Fruit fly (Drosophila melanogaster) whole organism, embryonic: ENCODE measurements around the gene CG15330.
A peak's percentile ranks its signal among the peaks of the same experiment; 100 is the strongest.

Experiments
- BEAF-32 ChIP-seq: fragments of 200-800 bp; sonication (Bioruptor generic); optimal IDR thresholded peaks from 3 replicates; lab custom pipeline; 2017; ENCODE audit warnings: missing biosample characterization, missing genetic modification characterization, mild to moderate bottlenecking, moderate library complexity, missing genetic modification reagents
- CG11723 ChIP-seq: fragments of 200-800 bp; sonication (Bioruptor generic); optimal IDR thresholded peaks from 2 replicates; lab custom pipeline; 2017; ENCODE audit warnings: missing biosample characterization, mild to moderate bottlenecking, missing genetic modification characterization
- CG12942 ChIP-seq: fragments of 200-800 bp; sonication (Bioruptor generic); optimal IDR thresholded peaks from 3 replicates; lab custom pipeline; 2016; ENCODE audit warnings: missing biosample characterization, missing genetic modification characterization
- CG13123 ChIP-seq: fragments of 200-800 bp; sonication (Bioruptor generic); optimal IDR thresholded peaks from 2 replicates; lab custom pipeline; 2016; ENCODE audit warnings: missing biosample characterization, missing genetic modification characterization
- CG15269 ChIP-seq: fragments of 200-800 bp; sonication (Bioruptor generic); optimal IDR thresholded peaks from 2 replicates; lab custom pipeline; 2018; ENCODE audit warnings: missing biosample characterization, mild to moderate bottlenecking, missing genetic modification characterization, moderate library complexity
- CG17359 ChIP-seq: fragments of 200-800 bp; sonication (Bioruptor generic); optimal IDR thresholded peaks from 3 replicates; lab custom pipeline; 2018; ENCODE audit warnings: missing biosample characterization, mild to moderate bottlenecking, missing genetic modification characterization, moderate library complexity
- CG17568 ChIP-seq: fragments of 200-800 bp; sonication (Bioruptor generic); optimal IDR thresholded peaks from 2 replicates; lab custom pipeline; 2018; ENCODE audit warnings: missing biosample characterization, mild to moderate bottlenecking, missing genetic modification characterization, moderate library complexity
- CG17612 ChIP-seq: fragments of 200-800 bp; sonication (Bioruptor generic); IDR thresholded peaks from 2 replicates; pipeline ENCODE4 v1.3.6; 2022; ENCODE audit warnings: missing biosample characterization, missing genetic modification characterization
- CG18011 ChIP-seq: fragments of 200-800 bp; sonication (Bioruptor generic); optimal IDR thresholded peaks from 2 replicates; lab custom pipeline; 2017; ENCODE audit warnings: missing biosample characterization, missing genetic modification characterization, mild to moderate bottlenecking, moderate library complexity, missing genotype
- CG30020 ChIP-seq: fragments of 200-800 bp; optimal IDR thresholded peaks from 2 replicates; lab custom pipeline; 2019; ENCODE audit warnings: missing biosample characterization, mild to moderate bottlenecking, missing genetic modification characterization, moderate library complexity
- CG32767 ChIP-seq: fragments of 200-800 bp; sonication (Bioruptor generic); IDR thresholded peaks from 2 replicates; pipeline ENCODE4 v1.3.6; 2022; ENCODE audit warnings: missing biosample characterization, missing genetic modification characterization
- CG4617 ChIP-seq: fragments of 200-800 bp; sonication (Bioruptor generic); optimal IDR thresholded peaks from 3 replicates; lab custom pipeline; 2016; ENCODE audit warnings: missing biosample characterization, missing genetic modification characterization, borderline replicate concordance
- CG6854 ChIP-seq: fragments of 200-800 bp; sonication (Bioruptor generic); optimal IDR thresholded peaks from 3 replicates; lab custom pipeline; 2017; ENCODE audit warnings: missing biosample characterization, mild to moderate bottlenecking, missing genetic modification characterization
- CG7987 ChIP-seq: fragments of 200-800 bp; sonication (Bioruptor generic); optimal IDR thresholded peaks from 2 replicates; lab custom pipeline; 2018; ENCODE audit warnings: missing biosample characterization, mild to moderate bottlenecking, missing genetic modification characterization, moderate library complexity
- D ChIP-seq, 2 experiments: fragments of 200-800 bp in 1 of 2; fragments of >200 bp in 1 of 2; sonication (Bioruptor generic) in 1 of 2; optimal IDR thresholded peaks; 2 replicates in 1 of 2; 3 replicates in 1 of 2; lab custom pipeline; 2017; ENCODE audit warnings: mild to moderate bottlenecking in 1 of 2, missing biosample characterization in 1 of 2, missing genetic modification characterization in 1 of 2, missing genetic modification reagents in 1 of 2
- Dll ChIP-seq: fragments of 200-800 bp; sonication (Bioruptor generic); IDR thresholded peaks from 4 replicates; pipeline ENCODE4 v1.3.6; 2022; ENCODE audit warnings: missing biosample characterization, missing genetic modification characterization; ENCODE audit not compliant: partially characterized antibody
- E2f1 ChIP-seq: fragments of 200-800 bp; sonication (Bioruptor generic); IDR thresholded peaks from 2 replicates; pipeline ENCODE4 v1.3.6; 2022; ENCODE audit warnings: missing biosample characterization, missing genetic modification characterization
- Ets65A ChIP-seq: fragments of 200-800 bp; sonication (Bioruptor generic); peaks from one replicate; lab custom pipeline; 2016; ENCODE audit warnings: missing biosample characterization, missing genetic modification characterization
- Fer2 ChIP-seq: fragments of 200-800 bp; sonication (Bioruptor generic); optimal IDR thresholded peaks from 2 replicates; lab custom pipeline; 2018; ENCODE audit warnings: missing biosample characterization, mild to moderate bottlenecking, missing genetic modification characterization, moderate library complexity
- Lhr ChIP-seq: fragments of 200-800 bp; sonication (Bioruptor generic); optimal IDR thresholded peaks from 3 replicates; lab custom pipeline; 2017; ENCODE audit warnings: mild to moderate bottlenecking, missing biosample characterization, missing genetic modification reagents, missing genetic modification characterization
- Med ChIP-seq: fragments of 200-800 bp; sonication (Bioruptor generic); peaks from one replicate; lab custom pipeline; 2016; ENCODE audit warnings: missing biosample characterization, missing genetic modification characterization, mild to moderate bottlenecking, inconsistent platforms, moderate library complexity
- Myb ChIP-seq: fragments of 200-800 bp; sonication (Bioruptor generic); optimal IDR thresholded peaks from 2 replicates; lab custom pipeline; 2016; ENCODE audit warnings: missing biosample characterization, missing genetic modification characterization
- Nf-YB ChIP-seq: fragments of 200-800 bp; sonication (Bioruptor generic); optimal IDR thresholded peaks from 3 replicates; lab custom pipeline; 2019; ENCODE audit warnings: missing biosample characterization, mild to moderate bottlenecking, missing genetic modification characterization, moderate library complexity
- Ptx1 ChIP-seq: fragments of 200-800 bp; sonication (Bioruptor generic); IDR thresholded peaks from 2 replicates; pipeline ENCODE4 v1.3.6; 2022; ENCODE audit warnings: missing biosample characterization, missing genetic modification characterization
- Sox102F ChIP-seq: fragments of 200-800 bp; sonication (Bioruptor generic); optimal IDR thresholded peaks from 2 replicates; lab custom pipeline; 2018; ENCODE audit warnings: missing biosample characterization, mild to moderate bottlenecking, missing genetic modification characterization, moderate library complexity
- Stat92E ChIP-seq, 3 experiments: fragments of >200 bp in 2 of 3; fragments of 200-800 bp in 1 of 3; sonication (Bioruptor generic) in 1 of 3; optimal IDR thresholded peaks; 2 replicates each; lab custom pipeline; 2017 to 2019; ENCODE audit warnings: missing biosample characterization in 3 of 3, missing genetic modification characterization in 3 of 3, mild to moderate bottlenecking in 1 of 3, moderate library complexity in 1 of 3
- Taf1 ChIP-seq: fragments of 200-800 bp; sonication (Bioruptor generic); IDR thresholded peaks from 2 replicates; pipeline ENCODE4 v1.3.6; 2022; ENCODE audit warnings: missing biosample characterization, missing genetic modification characterization
- YL-1 ChIP-seq: fragments of 200-800 bp; sonication (Bioruptor generic); optimal IDR thresholded peaks from 3 replicates; lab custom pipeline; 2017; ENCODE audit warnings: missing biosample characterization, mild to moderate bottlenecking, missing genetic modification characterization
- abd-A ChIP-seq: fragments of 200-800 bp; sonication (Bioruptor generic); optimal IDR thresholded peaks from 3 replicates; lab custom pipeline; 2019; ENCODE audit warnings: missing biosample characterization, mild to moderate bottlenecking, missing genetic modification characterization, moderate library complexity
- ap ChIP-seq: fragments of 200-800 bp; sonication (Bioruptor generic); IDR thresholded peaks from 2 replicates; pipeline ENCODE4 v1.3.6; 2022; ENCODE audit warnings: missing biosample characterization, missing genetic modification characterization
- caup ChIP-seq: fragments of 200-800 bp; sonication (Bioruptor generic); optimal IDR thresholded peaks from 3 replicates; lab custom pipeline; 2017; ENCODE audit warnings: missing biosample characterization, mild to moderate bottlenecking, missing genetic modification characterization, moderate library complexity; ENCODE audit not compliant: severe bottlenecking
- chif ChIP-seq, 2 experiments: fragments of 200-800 bp; sonication (Bioruptor generic); optimal IDR thresholded peaks; 3 replicates each; lab custom pipeline; 2016; ENCODE audit warnings: missing biosample characterization in 2 of 2, missing genetic modification characterization in 2 of 2
- cwo ChIP-seq: fragments of 200-800 bp; sonication (Bioruptor generic); optimal IDR thresholded peaks from 3 replicates; lab custom pipeline; 2017; ENCODE audit warnings: missing biosample characterization, missing genetic modification characterization, mild to moderate bottlenecking, moderate library complexity, missing genetic modification reagents
- da ChIP-seq: fragments of 200-800 bp; sonication (Bioruptor generic); optimal IDR thresholded peaks from 2 replicates; lab custom pipeline; 2016; ENCODE audit warnings: missing biosample characterization, missing genetic modification characterization
- dimm ChIP-seq: fragments of 200-800 bp; sonication (Bioruptor generic); IDR thresholded peaks from 2 replicates; pipeline ENCODE4 v1.3.6; 2022; ENCODE audit warnings: missing biosample characterization, missing genetic modification characterization
- dmrt99B ChIP-seq: fragments of 200-800 bp; sonication (Bioruptor generic); optimal IDR thresholded peaks from 2 replicates; lab custom pipeline; 2018; ENCODE audit warnings: missing biosample characterization, mild to moderate bottlenecking, missing genetic modification characterization, moderate library complexity
- dysf ChIP-seq: fragments of 200-800 bp; sonication (Bioruptor generic); IDR thresholded peaks from 3 replicates; pipeline ENCODE4 v1.3.6; 2022; ENCODE audit warnings: missing biosample characterization, missing genetic modification characterization
- gsb-n ChIP-seq: fragments of 200-800 bp; sonication (Bioruptor generic); optimal IDR thresholded peaks from 3 replicates; lab custom pipeline; 2018; ENCODE audit warnings: missing biosample characterization, mild to moderate bottlenecking, missing genetic modification characterization
- kni ChIP-seq: fragments of 200-800 bp; sonication (Bioruptor generic); optimal IDR thresholded peaks from 3 replicates; lab custom pipeline; 2017; ENCODE audit warnings: mild to moderate bottlenecking, missing biosample characterization, missing genetic modification reagents, missing genetic modification characterization
- lov ChIP-seq, 2 experiments: fragments of 200-800 bp in 1 of 2; fragments of >200 bp in 1 of 2; sonication (Bioruptor generic) in 1 of 2; IDR thresholded peaks in 1 of 2; optimal IDR thresholded peaks in 1 of 2; 2 replicates in 1 of 2; 3 replicates in 1 of 2; pipeline versions ENCODE4 v1.3.6 to Lab custom; 2017 to 2022; ENCODE audit warnings: missing biosample characterization in 1 of 2, missing genetic modification characterization in 1 of 2
- onecut ChIP-seq: fragments of 200-800 bp; sonication (Bioruptor generic); IDR thresholded peaks from 2 replicates; pipeline ENCODE4 v1.3.6; 2022; ENCODE audit warnings: missing biosample characterization, missing genetic modification characterization
- repo ChIP-seq: fragments of 200-800 bp; sonication (Bioruptor generic); optimal IDR thresholded peaks from 2 replicates; lab custom pipeline; 2016; ENCODE audit warnings: missing biosample characterization, missing genetic modification characterization
- ro ChIP-seq: fragments of 200-800 bp; sonication (Bioruptor generic); IDR thresholded peaks from 2 replicates; pipeline ENCODE4 v1.3.6; 2022; ENCODE audit warnings: missing biosample characterization, missing genetic modification characterization
- sisA ChIP-seq: fragments of 200-800 bp; sonication (Bioruptor generic); IDR thresholded peaks from 2 replicates; pipeline ENCODE4 v1.3.6; 2022; ENCODE audit warnings: missing biosample characterization, missing genetic modification characterization
- sna ChIP-seq: fragments of 200-800 bp; sonication (Bioruptor generic); IDR thresholded peaks from 2 replicates; pipeline ENCODE4 v1.3.6; 2022; ENCODE audit warnings: missing biosample characterization, missing genetic modification characterization; ENCODE audit not compliant: partially characterized antibody
- trem ChIP-seq: fragments of 200-800 bp; optimal IDR thresholded peaks from 3 replicates; lab custom pipeline; 2019; ENCODE audit warnings: missing biosample characterization, mild to moderate bottlenecking, missing genetic modification characterization, moderate library complexity

Gene CG15330

DNA sequence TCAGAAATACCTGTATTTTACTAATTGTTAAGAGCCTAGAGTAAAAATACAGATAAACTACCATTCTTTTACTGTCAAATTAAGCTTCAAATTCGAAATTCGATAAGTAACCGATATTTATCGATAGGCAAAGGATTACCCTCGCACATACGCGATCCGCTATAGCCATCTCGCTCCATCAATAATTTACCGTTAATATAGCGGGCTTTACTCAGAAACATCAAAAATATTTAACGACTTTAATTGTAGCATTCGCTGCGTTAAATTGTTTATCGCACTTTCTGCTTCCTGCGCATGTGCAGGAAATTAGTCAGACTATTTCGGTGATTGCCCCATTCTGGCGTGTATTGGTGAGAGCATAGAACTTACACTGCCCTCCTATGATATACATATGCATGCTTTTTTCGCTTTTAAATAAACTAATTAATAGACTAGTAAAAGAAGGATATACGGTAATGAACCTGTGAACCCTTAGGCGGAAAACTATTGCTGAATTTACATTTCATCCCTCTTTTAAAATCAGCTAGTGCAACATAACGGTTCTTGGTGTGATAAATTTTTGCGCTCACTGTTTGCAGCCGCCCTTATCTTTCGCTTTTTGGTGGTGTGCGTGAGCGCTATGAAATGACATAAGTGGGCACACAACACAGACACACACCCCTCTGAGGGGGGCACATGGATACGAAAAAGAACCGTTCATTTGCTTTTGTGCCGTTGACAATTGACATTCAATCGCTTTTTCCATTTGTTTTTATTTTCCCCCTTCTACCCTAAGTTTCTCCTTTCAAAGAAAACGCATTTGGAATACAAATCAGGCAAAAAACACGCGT is 47.4 kb upstream of the CG15330 start, which contains the start of the genes dpr14 and spidey (continued):
- TF ChIP-seq kni (GFP tag; lab: Kevin White, UChicago) (peak; percentile 86), CG15269 (tag; lab: Kevin White, UChicago) (peak; percentile 94), chif (GFP tag; optimal IDR thresholded peaks at IDR 0.05; lab: Kevin White, UChicago) (peak; percentile 80 to 87), onecut (GFP tag; lab: Robert Waterston, UW) (peak; percentile 87), Ets65A (peak; percentile 97), CG4617 (GFP tag; lab: Kevin White, UChicago) (peak; percentile 60), ap (GFP tag; lab: Robert Waterston, UW) (peak; percentile 68), Sox102F (GFP tag; lab: Kevin White, UChicago) (peak; percentile 91), D (optimal IDR thresholded peaks at IDR 0.05; lab: Kevin White, UChicago) (no peak), D (GFP tag; optimal IDR thresholded peaks at IDR 0.05; lab: Kevin White, UChicago) (peak; percentile 86), Stat92E (GFP tag; optimal IDR thresholded peaks at IDR 0.05; lab: Kevin White, UChicago) (no peak), YL-1 (GFP tag; lab: Kevin White, UChicago) (peak; percentile 88), CG18011 (GFP tag; lab: Kevin White, UChicago) (peak; percentile 71), CG17612 (peak; percentile 80), lov (optimal IDR thresholded peaks at IDR 0.05; lab: Kevin White, UChicago) (no peak), lov (GFP tag; IDR thresholded peaks at IDR 0.05; lab: Robert Waterston, UW) (0 out of 3 replicates have a peak, but pooled peaks have one; percentile 68), Nf-YB (GFP tag; lab: Kevin White, UChicago) (peak; percentile 74), abd-A (tag; lab: Kevin White, UChicago) (peak; percentile 92), CG17568 (peak; percentile 80), CG12942 (peak; percentile 74), dimm (GFP tag; lab: Robert Waterston, UW) (peak; percentile 70; the same call in 1 of the 2 replicates), repo (peak; percentile 74), E2f1 (peak; percentile 91), CG6854 (GFP tag; lab: Kevin White, UChicago) (peak; percentile 87), CG32767 (peak; percentile 88), dmrt99B (peak; percentile 94), CG7987 (GFP tag; lab: Kevin White, UChicago) (peak; percentile 78), CG30020 (peak; percentile 56), Ptx1 (GFP tag; lab: Robert Waterston, UW) (peak; percentile 93), Lhr (peak; percentile 57), gsb-n (tag; lab: Kevin White, UChicago) (peak; percentile 87), sna (peak; percentile 35; the same call in 1 of the 2 replicates), Fer2 (tag; lab: Kevin White, UChicago) (peak; percentile 86), da (GFP tag; lab: Kevin White, UChicago) (peak; percentile 63), Myb (GFP tag; lab: Kevin White, UChicago) (peak; percentile 75), trem (tag; lab: Kevin White, UChicago) (peak; percentile 81), dysf (GFP tag; lab: Robert Waterston, UW) (peak; percentile 93), BEAF-32 (GFP tag; lab: Kevin White, UChicago) (peak; percentile 50), cwo (GFP tag; lab: Kevin White, UChicago) (peak; percentile 87), Med (GFP tag; lab: Kevin White, UChicago) (peak; percentile 98), CG17359 (tag; lab: Kevin White, UChicago) (peak; percentile 92), sisA (GFP tag; lab: Robert Waterston, UW) (peak; percentile 93), caup (peak; percentile 92), CG13123 (GFP tag; lab: Kevin White, UChicago) (peak; percentile 51), Dll (GFP tag; lab: Robert Waterston, UW) (peak; percentile 49; the same call in 3 of the 4 replicates), ro (GFP tag; lab: Robert Waterston, UW) (peak; percentile 42; the same call in 1 of the 2 replicates), Taf1 (GFP tag; lab: Robert Waterston, UW) (peak; percentile 89), CG11723 (GFP tag; lab: Kevin White, UChicago) (peak; percentile 80)
